Worm (Caenorhabditis elegans) whole organism, late embryonic: ENCODE results near the gene fbxa-76.

ENCODE experiments used
- C08G9.2 ChIP-seq: sonication (generic microtip); optimal IDR thresholded peaks from 2 replicates; lab custom pipeline; 2016; ENCODE audit warnings: mild to moderate bottlenecking, missing genetic modification characterization, moderate library complexity, missing compliant biosample characterization
- F13H6.1 ChIP-seq: sonication (generic microtip); optimal IDR thresholded peaks from 2 replicates; lab custom pipeline; 2016; ENCODE audit warnings: missing genetic modification characterization, missing compliant biosample characterization
- K02D7.2 ChIP-seq: sonication (generic microtip); optimal IDR thresholded peaks from 2 replicates; lab custom pipeline; 2017; ENCODE audit warnings: mild to moderate bottlenecking, missing genetic modification characterization, missing compliant biosample characterization
- ama-1 ChIP-seq: fragments of 150-350 bp; optimal IDR thresholded peaks from 2 replicates; lab custom pipeline; 2014
- ceh-18 ChIP-seq: sonication (generic microtip); optimal IDR thresholded peaks from 2 replicates; lab custom pipeline; 2016; ENCODE audit warnings: missing genetic modification characterization, missing compliant biosample characterization
- ceh-34 ChIP-seq: sonication (generic microtip); optimal IDR thresholded peaks from 2 replicates; lab custom pipeline; 2016; ENCODE audit warnings: mild to moderate bottlenecking, missing genetic modification characterization, missing compliant biosample characterization
- che-1 ChIP-seq: sonication (generic microtip); optimal IDR thresholded peaks from 2 replicates; lab custom pipeline; 2016; ENCODE audit warnings: mild to moderate bottlenecking, missing genetic modification characterization, missing compliant biosample characterization
- dve-1 ChIP-seq: sonication (generic microtip); optimal IDR thresholded peaks from 2 replicates; lab custom pipeline; 2017; ENCODE audit warnings: antibody characterized with exemption, mild to moderate bottlenecking, missing genetic modification characterization, missing compliant biosample characterization
- elt-2 ChIP-seq: sonication (generic microtip); optimal IDR thresholded peaks from 2 replicates; lab custom pipeline; 2016; ENCODE audit warnings: missing genetic modification reagents, missing genetic modification characterization, missing compliant biosample characterization
- ets-4 ChIP-seq: sonication (generic microtip); optimal IDR thresholded peaks from 2 replicates; lab custom pipeline; 2016; ENCODE audit warnings: missing genetic modification characterization, missing compliant biosample characterization
- fax-1 ChIP-seq: sonication (generic microtip); optimal IDR thresholded peaks from 2 replicates; lab custom pipeline; 2016; ENCODE audit warnings: missing genotype, missing genetic modification characterization, missing compliant biosample characterization
- fkh-10 ChIP-seq: fragments of 150-350 bp; optimal IDR thresholded peaks from 2 replicates; lab custom pipeline; 2014; ENCODE audit warnings: missing biosample characterization, missing genetic modification reagents, missing genetic modification characterization
- hlh-30 ChIP-seq: sonication (generic microtip); optimal IDR thresholded peaks from 2 replicates; lab custom pipeline; 2017; ENCODE audit warnings: antibody characterized with exemption, missing genetic modification characterization, missing compliant biosample characterization; ENCODE audit not compliant: insufficient read depth
- hlh-6 ChIP-seq: sonication (generic microtip); optimal IDR thresholded peaks from 2 replicates; lab custom pipeline; 2016; ENCODE audit warnings: missing genotype, missing genetic modification characterization, missing compliant biosample characterization
- lin-11 ChIP-seq: fragments of 200-800 bp; sonication (Bioruptor generic); optimal IDR thresholded peaks from 2 replicates; lab custom pipeline; 2018; ENCODE audit warnings: mild to moderate bottlenecking, missing genetic modification characterization, missing compliant biosample characterization
- madf-2 ChIP-seq: sonication (generic microtip); optimal IDR thresholded peaks from 2 replicates; lab custom pipeline; 2017; ENCODE audit warnings: missing genetic modification characterization, missing compliant biosample characterization
- nfya-1 ChIP-seq: sonication (generic microtip); optimal IDR thresholded peaks from 2 replicates; lab custom pipeline; 2017; ENCODE audit warnings: missing genetic modification characterization, mild to moderate bottlenecking, missing compliant biosample characterization, antibody characterized with exemption, moderate library complexity
- nhr-11 ChIP-seq: fragments of 150-350 bp; optimal IDR thresholded peaks from 2 replicates; lab custom pipeline; 2014; ENCODE audit warnings: missing biosample characterization, missing genetic modification characterization
- odd-2 ChIP-seq: sonication (generic microtip); optimal IDR thresholded peaks from 2 replicates; lab custom pipeline; 2017; ENCODE audit warnings: antibody characterized with exemption, mild to moderate bottlenecking, missing genetic modification characterization, missing compliant biosample characterization
- pag-3 ChIP-seq: sonication (generic microtip); optimal IDR thresholded peaks from 2 replicates; lab custom pipeline; 2016; ENCODE audit warnings: missing compliant biosample characterization, missing genetic modification characterization, borderline replicate concordance
- pat-9 ChIP-seq: fragments of 200-800 bp; sonication (Bioruptor generic); optimal IDR thresholded peaks from 2 replicates; lab custom pipeline; 2018; ENCODE audit warnings: mild to moderate bottlenecking, missing genetic modification characterization, moderate library complexity, missing compliant biosample characterization
- pax-1 ChIP-seq: fragments of 150-350 bp; optimal IDR thresholded peaks from 2 replicates; lab custom pipeline; 2014; ENCODE audit warnings: missing biosample characterization, missing genetic modification characterization
- pqm-1 ChIP-seq: sonication (generic microtip); optimal IDR thresholded peaks from 2 replicates; lab custom pipeline; 2016; ENCODE audit warnings: missing genetic modification characterization, missing compliant biosample characterization
- pros-1 ChIP-seq: fragments of 150-350 bp; optimal IDR thresholded peaks from 2 replicates; lab custom pipeline; 2014; ENCODE audit warnings: missing biosample characterization, missing genetic modification reagents, missing genetic modification characterization
- ref-2 ChIP-seq: sonication (generic microtip); optimal IDR thresholded peaks from 2 replicates; lab custom pipeline; 2016; ENCODE audit warnings: missing genetic modification characterization, missing compliant biosample characterization
- sox-2 ChIP-seq: fragments of 200-800 bp; sonication (Bioruptor generic); IDR thresholded peaks from 2 replicates; pipeline ENCODE4 v1.3.6; 2022; ENCODE audit warnings: missing genetic modification reagents, missing genetic modification characterization, missing compliant biosample characterization
- sox-4 ChIP-seq: sonication (generic microtip); optimal IDR thresholded peaks from 2 replicates; lab custom pipeline; 2017; ENCODE audit warnings: mild to moderate bottlenecking, missing genetic modification characterization, inconsistent platforms, missing compliant biosample characterization
- tbx-2 ChIP-seq: sonication (generic microtip); optimal IDR thresholded peaks from 2 replicates; lab custom pipeline; 2016; ENCODE audit warnings: missing genetic modification characterization, missing compliant biosample characterization
- tbx-7 ChIP-seq: sonication (generic microtip); optimal IDR thresholded peaks from 2 replicates; lab custom pipeline; 2016; ENCODE audit warnings: missing genotype, missing genetic modification characterization, missing compliant biosample characterization
- ttx-3 ChIP-seq: sonication (generic microtip); optimal IDR thresholded peaks from 2 replicates; lab custom pipeline; 2016; ENCODE audit warnings: missing genetic modification reagents, missing genetic modification characterization, missing compliant biosample characterization
- unc-42 ChIP-seq: sonication (generic microtip); optimal IDR thresholded peaks from 2 replicates; lab custom pipeline; 2016; ENCODE audit warnings: missing genotype, missing genetic modification characterization, missing compliant biosample characterization
- unc-55 ChIP-seq: sonication (generic microtip); optimal IDR thresholded peaks from 2 replicates; lab custom pipeline; 2017; ENCODE audit warnings: missing biosample characterization, missing genetic modification reagents, missing genetic modification characterization
- unc-86 ChIP-seq: sonication (generic microtip); optimal IDR thresholded peaks from 2 replicates; lab custom pipeline; 2016; ENCODE audit warnings: missing genetic modification characterization, missing compliant biosample characterization
- zip-5 ChIP-seq: sonication (generic microtip); optimal IDR thresholded peaks from 2 replicates; lab custom pipeline; 2016; ENCODE audit warnings: missing genetic modification characterization, missing compliant biosample characterization
- ztf-16 ChIP-seq: sonication (generic microtip); optimal IDR thresholded peaks from 2 replicates; lab custom pipeline; 2017; ENCODE audit warnings: missing genetic modification characterization, missing compliant biosample characterization

The fbxa-76 gene

DNA sequence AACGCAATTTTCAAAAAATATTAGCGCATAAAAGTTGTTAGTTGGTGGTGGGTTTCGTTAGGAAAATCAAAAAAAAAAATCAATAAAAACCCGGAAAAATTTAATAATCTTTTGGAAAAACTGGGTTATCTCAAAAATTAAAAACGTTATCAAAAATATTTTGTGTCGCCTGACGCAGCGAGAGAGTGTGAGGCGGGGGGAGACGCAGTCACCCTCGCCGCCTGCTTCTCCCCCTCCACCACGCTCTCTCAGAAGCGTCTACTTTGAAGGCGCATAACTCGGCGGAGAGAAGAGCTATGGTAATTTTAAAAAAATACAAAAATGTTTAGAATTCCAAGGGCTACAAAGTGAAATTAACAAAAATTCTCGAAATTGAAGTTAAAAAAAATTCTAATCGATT, 23.8 kb downstream of the fbxa-76 start:
- TF ChIP-seq pqm-1 (tag; lab: Kevin White, UChicago) (no peak), nfya-1 (no peak), ttx-3 (tag; lab: Kevin White, UChicago) (no peak), madf-2 (tag; lab: Kevin White, UChicago) (no peak), ztf-16 (tag; lab: Kevin White, UChicago) (no peak), hlh-30 (tag; lab: Kevin White, UChicago) (no peak), F13H6.1 (tag; lab: Kevin White, UChicago) (no peak), C08G9.2 (tag; lab: Kevin White, UChicago) (no peak), hlh-6 (no peak), pros-1 (tag; lab: Kevin White, UChicago) (no peak), unc-42 (tag; lab: Kevin White, UChicago) (no peak)

DNA sequence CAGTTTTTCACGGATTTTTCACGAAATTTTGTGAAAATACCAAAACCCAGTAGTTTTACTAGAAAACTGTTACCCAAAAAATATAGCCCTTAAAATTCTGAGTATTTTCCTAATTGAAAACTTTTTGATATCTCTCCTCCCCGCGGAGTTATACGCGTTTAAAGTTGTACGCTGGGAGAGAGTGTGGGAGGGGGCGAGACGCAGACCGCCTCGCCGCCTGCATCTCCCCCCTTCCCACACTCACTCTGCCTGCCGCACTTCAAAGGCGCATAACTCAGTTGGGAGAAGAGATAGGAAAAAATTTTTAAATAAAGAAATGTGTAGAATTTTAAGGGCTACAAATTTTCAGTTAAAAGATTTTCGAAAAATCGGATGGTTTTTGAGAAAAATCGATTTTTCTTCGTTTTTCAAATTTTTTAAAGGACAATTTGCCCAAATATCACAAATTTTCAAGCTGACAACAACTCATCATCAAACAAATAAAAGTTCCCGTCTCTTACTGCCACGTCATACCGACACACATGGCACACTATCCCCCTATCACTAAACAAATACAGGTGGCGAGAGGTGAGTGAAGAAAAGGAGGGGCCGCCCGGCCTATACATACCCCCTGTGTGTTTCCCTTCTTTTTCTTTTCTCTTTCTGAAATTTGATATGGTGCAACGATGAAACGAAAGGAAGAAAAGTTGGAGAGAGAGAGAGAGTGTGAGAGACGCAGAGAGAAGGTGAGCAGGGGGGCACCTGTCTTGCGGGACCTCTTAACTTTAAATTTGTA, 25.5 kb downstream of the fbxa-76 start:
- TF ChIP-seq pros-1 (tag; lab: Kevin White, UChicago) (no peak), nfya-1 (peak; percentile 39), dve-1 (peak; percentile 21), elt-2 (tag; lab: Kevin White, UChicago) (peak; percentile 28), unc-55 (GFP tag; lab: Kevin White, UChicago) (no peak), ceh-18 (peak; percentile 30), pqm-1 (tag; lab: Kevin White, UChicago) (no peak), ceh-34 (tag; lab: Kevin White, UChicago) (peak; percentile 99), tbx-2 (tag; lab: Kevin White, UChicago) (peak; percentile 3), odd-2 (tag; lab: Kevin White, UChicago) (no peak), ama-1 (lab: Kevin White, UChicago) (no peak)

DNA sequence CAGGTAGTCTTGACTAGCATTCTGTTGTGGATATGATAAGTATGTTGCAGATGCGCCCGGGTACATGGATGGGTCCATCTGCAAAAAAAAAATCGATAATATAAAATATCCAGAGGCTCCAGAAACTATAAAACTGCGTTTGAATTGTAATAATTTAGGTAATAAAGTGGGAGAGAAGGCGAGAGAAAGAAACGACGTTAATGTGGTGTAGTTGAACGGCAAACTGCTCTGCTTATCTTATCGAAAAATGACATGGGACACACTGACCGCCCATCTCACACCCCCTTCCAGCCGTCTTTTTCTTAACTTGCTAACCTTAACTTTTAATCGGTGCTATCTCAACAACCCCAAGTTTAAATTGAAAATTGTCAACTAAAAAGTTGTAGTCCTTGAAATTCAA, 27.0 kb downstream of the fbxa-76 start:
- no peak for TF ChIP-seq ref-2
- TF ChIP-seq elt-2 (tag; lab: Kevin White, UChicago) = peak; percentile 61
- no peak for TF ChIP-seq unc-86 (tag; lab: Kevin White, UChicago)

DNA sequence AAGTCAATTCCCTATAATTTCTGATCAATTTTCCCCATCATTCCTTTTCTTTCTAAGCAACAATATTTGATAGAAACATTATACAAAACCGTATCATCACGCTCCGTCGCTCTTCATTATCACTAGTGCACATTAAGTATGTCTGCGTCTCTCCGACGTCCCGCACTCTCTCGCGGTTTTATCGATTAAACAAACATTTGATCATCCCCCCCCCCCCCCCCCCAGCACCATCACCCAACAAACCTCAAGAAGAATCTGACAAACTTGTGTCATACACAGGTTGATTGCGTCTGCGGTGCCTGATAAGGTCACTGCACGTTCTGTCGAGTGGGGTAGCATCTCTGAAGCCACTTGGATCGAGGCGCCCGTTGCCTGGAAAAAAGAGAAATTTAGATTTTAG, 28.9 kb downstream of the fbxa-76 start:
- TF ChIP-seq pqm-1 (tag; lab: Kevin White, UChicago) (no peak), elt-2 (tag; lab: Kevin White, UChicago) (peak; percentile 85), pax-1 (peak; percentile 30)

DNA sequence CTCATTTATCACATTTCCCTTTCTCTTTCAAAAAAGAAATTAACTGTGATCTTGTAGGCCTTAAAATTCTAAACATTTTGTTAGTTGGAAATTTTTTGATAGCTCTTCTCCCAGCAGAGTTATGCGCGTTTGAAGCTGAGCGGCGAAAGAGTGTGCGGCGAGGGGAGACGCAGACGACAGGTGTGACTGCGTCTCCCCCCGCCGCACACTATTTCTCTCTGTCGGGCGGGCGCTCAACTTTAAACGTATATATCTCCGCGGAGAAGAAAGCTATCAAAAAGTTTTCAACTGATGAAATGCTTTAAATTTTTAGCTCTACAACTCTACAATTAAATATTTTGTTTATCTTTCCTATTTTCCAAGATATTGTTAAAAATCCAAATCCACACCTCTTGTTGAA, 30.0 kb downstream of the fbxa-76 start:
- no peak for TF ChIP-seq nhr-11 (tag; lab: Kevin White, UChicago)
- TF ChIP-seq pros-1 (tag; lab: Kevin White, UChicago) = no peak
- no peak for TF ChIP-seq sox-4 (tag; lab: Kevin White, UChicago)
- TF ChIP-seq lin-11 (tag; lab: Kevin White, UChicago) = no peak
- TF ChIP-seq tbx-2 (tag; lab: Kevin White, UChicago) = no peak
- no peak for TF ChIP-seq fkh-10
- no peak for TF ChIP-seq K02D7.2
- no peak for TF ChIP-seq pat-9 (tag; lab: Kevin White, UChicago)
- TF ChIP-seq fax-1 (tag; lab: Kevin White, UChicago) = no peak
- TF ChIP-seq zip-5 (tag; lab: Kevin White, UChicago) = no peak
- no peak for TF ChIP-seq sox-2 (GFP tag; lab: Robert Waterston, UW)
- no peak for TF ChIP-seq tbx-7
- TF ChIP-seq ets-4 (tag; lab: Kevin White, UChicago) = no peak
- TF ChIP-seq pag-3 = no peak
- no peak for TF ChIP-seq che-1 (tag; lab: Kevin White, UChicago)
- TF ChIP-seq unc-42 (tag; lab: Kevin White, UChicago) = no peak
- no peak for TF ChIP-seq ama-1 (lab: Kevin White, UChicago)
